Worm (Caenorhabditis elegans) whole organism, L4 larva: ENCODE results near the gene F55C12.4.
A peak's percentile ranks its signal among the peaks of the same experiment; 100 is the strongest.
"Not testable (repeated sequence)": the region's sequence is repeated elsewhere in the genome, so short reads cannot be mapped to it uniquely, and the experiment has no call there.

Source experiments
- D1046.2 ChIP-seq: fragments of 200-800 bp; sonication (Bioruptor generic); IDR thresholded peaks from 2 replicates; pipeline ENCODE4 v1.3.6; 2022; ENCODE audit warnings: missing genetic modification characterization, missing compliant biosample characterization
- F26F4.8 ChIP-seq: fragments of 200-800 bp; sonication (Bioruptor generic); conservative IDR thresholded peaks from 2 replicates; pipeline ENCODE4 v1.3.6; 2022; ENCODE audit warnings: missing genetic modification characterization, missing compliant biosample characterization
- F44E2.7 ChIP-seq: fragments of 200-800 bp; sonication (Bioruptor generic); IDR thresholded peaks from 2 replicates; pipeline ENCODE4 v2.1.2; 2022; ENCODE audit warnings: missing genetic modification characterization, missing compliant biosample characterization
- Y105C5A.15 ChIP-seq: fragments of 200-800 bp; sonication (Bioruptor generic); IDR thresholded peaks from 2 replicates; pipeline ENCODE4 v1.3.6; 2022; ENCODE audit warnings: missing genetic modification characterization, missing compliant biosample characterization
- Y48G9A.11 ChIP-seq: fragments of 200-800 bp; sonication (Bioruptor generic); IDR thresholded peaks from 2 replicates; pipeline ENCODE4 v1.3.6; 2022; ENCODE audit warnings: missing genetic modification reagents, missing genetic modification characterization, missing compliant biosample characterization
- Y75B8A.6 ChIP-seq: fragments of 200-800 bp; sonication (Bioruptor generic); IDR thresholded peaks from 2 replicates; pipeline ENCODE4 v1.3.6; 2022; ENCODE audit warnings: missing genetic modification reagents, missing genetic modification characterization, missing compliant biosample characterization
- aly-2 ChIP-seq: sonication (generic microtip); optimal IDR thresholded peaks from 2 replicates; lab custom pipeline; 2018; ENCODE audit warnings: missing biosample characterization, missing genetic modification characterization
- ama-1 ChIP-seq: fragments of 150-350 bp; optimal IDR thresholded peaks from 2 replicates; lab custom pipeline; 2014; ENCODE audit warnings: inconsistent platforms, mixed read lengths
- ceh-28 ChIP-seq: fragments of 150-350 bp; optimal IDR thresholded peaks from 2 replicates; lab custom pipeline; 2014; ENCODE audit warnings: missing biosample characterization, missing genetic modification reagents, missing genetic modification characterization
- ceh-44 ChIP-seq: fragments of 200-800 bp; sonication (Bioruptor generic); IDR thresholded peaks from 2 replicates; pipeline ENCODE4 v1.3.6; 2022; ENCODE audit warnings: missing genetic modification reagents, missing genetic modification characterization, missing compliant biosample characterization
- ceh-62 ChIP-seq: sonication (generic microtip); optimal IDR thresholded peaks from 2 replicates; lab custom pipeline; 2017; ENCODE audit warnings: missing biosample characterization, missing genetic modification characterization
- ceh-82 ChIP-seq: sonication (generic microtip); optimal IDR thresholded peaks from 2 replicates; lab custom pipeline; 2017; ENCODE audit warnings: missing biosample characterization, missing genetic modification characterization
- ctbp-1 ChIP-seq: fragments of 200-800 bp; sonication (Bioruptor generic); IDR thresholded peaks from 2 replicates; pipeline ENCODE4 v1.3.6; 2022; ENCODE audit warnings: missing genetic modification reagents, missing genetic modification characterization, missing compliant biosample characterization
- daf-12 ChIP-seq: fragments of 150-350 bp; optimal IDR thresholded peaks from 2 replicates; lab custom pipeline; 2014; ENCODE audit warnings: missing biosample characterization, missing genetic modification reagents, missing genetic modification characterization
- daf-16 ChIP-seq, 3 experiments: sonication (generic microtip); optimal IDR thresholded peaks; 2 replicates each; lab custom pipeline; 2016 to 2017; ENCODE audit warnings: missing genetic modification characterization in 3 of 3, missing genetic modification reagents in 3 of 3, mild to moderate bottlenecking in 2 of 3, missing compliant biosample characterization in 2 of 3, missing biosample characterization in 1 of 3, moderate library complexity in 1 of 3
- daf-19 ChIP-seq: fragments of 200-800 bp; sonication (Bioruptor generic); conservative IDR thresholded peaks from 2 replicates; pipeline ENCODE4 v1.3.6; 2022; ENCODE audit warnings: missing genetic modification characterization, missing compliant biosample characterization
- daf-8 ChIP-seq: fragments of 200-800 bp; sonication (Bioruptor generic); IDR thresholded peaks from 2 replicates; pipeline ENCODE4 v1.3.6; 2022; ENCODE audit warnings: missing genetic modification characterization, missing compliant biosample characterization
- dmd-6 ChIP-seq: fragments of 200-800 bp; sonication (Bioruptor generic); IDR thresholded peaks from 2 replicates; pipeline ENCODE4 v1.3.6; 2022; ENCODE audit warnings: missing genetic modification reagents, missing genetic modification characterization, missing compliant biosample characterization
- dmd-8 ChIP-seq: fragments of 200-800 bp; sonication (Bioruptor generic); IDR thresholded peaks from 2 replicates; pipeline ENCODE4 v1.3.6; 2022; ENCODE audit warnings: missing genetic modification characterization, missing compliant biosample characterization
- dmd-9 ChIP-seq: fragments of 200-800 bp; sonication (Bioruptor generic); IDR thresholded peaks from 2 replicates; pipeline ENCODE4 v1.3.6; 2022; ENCODE audit warnings: missing genetic modification reagents, missing genetic modification characterization, missing compliant biosample characterization
- dve-1 ChIP-seq: sonication (generic microtip); optimal IDR thresholded peaks from 2 replicates; lab custom pipeline; 2017; ENCODE audit warnings: antibody characterized with exemption, mild to moderate bottlenecking, missing genetic modification characterization, missing compliant biosample characterization; ENCODE audit not compliant: insufficient read depth
- egl-43 ChIP-seq: fragments of 200-800 bp; sonication (Bioruptor generic); IDR thresholded peaks from 2 replicates; pipeline ENCODE4 v1.3.6; 2022; ENCODE audit warnings: missing genetic modification reagents, missing genetic modification characterization, missing compliant biosample characterization
- hif-1 ChIP-seq, 2 experiments: sonication (generic microtip); optimal IDR thresholded peaks; 2 replicates each; lab custom pipeline; 2016 to 2017; ENCODE audit warnings: missing compliant biosample characterization in 2 of 2, missing genetic modification characterization in 2 of 2, missing genetic modification reagents in 2 of 2, missing genotype in 2 of 2, mild to moderate bottlenecking in 1 of 2
- hlh-11 ChIP-seq: fragments of 200-800 bp; sonication (Bioruptor generic); optimal IDR thresholded peaks from 2 replicates; lab custom pipeline; 2018; ENCODE audit warnings: mild to moderate bottlenecking, missing genetic modification characterization, missing compliant biosample characterization
- hlh-30 ChIP-seq: sonication (generic microtip); optimal IDR thresholded peaks from 2 replicates; lab custom pipeline; 2017; ENCODE audit warnings: antibody characterized with exemption, mild to moderate bottlenecking, missing genetic modification characterization, missing compliant biosample characterization; ENCODE audit not compliant: insufficient read depth
- hmg-1.1 ChIP-seq: fragments of 200-800 bp; sonication (Bioruptor generic); IDR thresholded peaks from 2 replicates; pipeline ENCODE4 v1.3.6; 2022; ENCODE audit warnings: missing genetic modification reagents, missing genetic modification characterization, missing compliant biosample characterization
- lim-7 ChIP-seq: fragments of 200-800 bp; sonication (Bioruptor generic); IDR thresholded peaks from 2 replicates; pipeline ENCODE4 v1.3.6; 2022; ENCODE audit warnings: missing genetic modification characterization, missing compliant biosample characterization
- lin-1 ChIP-seq: fragments of 200-800 bp; sonication (Bioruptor generic); IDR thresholded peaks from 2 replicates; pipeline ENCODE4 v1.3.6; 2022; ENCODE audit warnings: missing genetic modification reagents, missing genetic modification characterization, missing compliant biosample characterization
- lir-3 ChIP-seq: sonication (generic microtip); optimal IDR thresholded peaks from 2 replicates; lab custom pipeline; 2016; ENCODE audit warnings: mild to moderate bottlenecking, missing genetic modification characterization, missing compliant biosample characterization
- mdl-1 ChIP-seq, 2 experiments: fragments of 150-350 bp in 1 of 2; sonication (generic microtip) in 1 of 2; optimal IDR thresholded peaks; 2 replicates each; lab custom pipeline; 2014 to 2017; ENCODE audit warnings: missing biosample characterization in 2 of 2, missing genetic modification characterization in 2 of 2
- mdt-29 ChIP-seq: fragments of 200-800 bp; sonication (Bioruptor generic); IDR thresholded peaks from 2 replicates; pipeline ENCODE4 v1.3.6; 2022; ENCODE audit warnings: missing genetic modification reagents, missing genetic modification characterization, missing compliant biosample characterization
- mep-1 ChIP-seq: fragments of 150-350 bp; sonication (generic microtip); optimal IDR thresholded peaks from 3 replicates; lab custom pipeline; 2014; ENCODE audit warnings: missing biosample characterization, missing genetic modification characterization
- mxl-3 ChIP-seq: fragments of 200-800 bp; sonication (Bioruptor generic); optimal IDR thresholded peaks from 2 replicates; lab custom pipeline; 2018; ENCODE audit warnings: mild to moderate bottlenecking, missing genetic modification characterization, missing compliant biosample characterization
- nhr-28 ChIP-seq: fragments of 150-350 bp; optimal IDR thresholded peaks from 2 replicates; lab custom pipeline; 2014; ENCODE audit warnings: missing biosample characterization, missing genetic modification characterization
- nhr-48 ChIP-seq: sonication (generic microtip); optimal IDR thresholded peaks from 2 replicates; lab custom pipeline; 2016; ENCODE audit warnings: mild to moderate bottlenecking, missing genetic modification characterization, missing compliant biosample characterization
- set-16 ChIP-seq: fragments of 200-800 bp; sonication (Bioruptor generic); IDR thresholded peaks from 2 replicates; pipeline ENCODE4 v1.3.6; 2022; ENCODE audit warnings: missing genetic modification reagents, missing genetic modification characterization, missing compliant biosample characterization
- spr-1 ChIP-seq: sonication (generic microtip); optimal IDR thresholded peaks from 2 replicates; lab custom pipeline; 2016; ENCODE audit warnings: mild to moderate bottlenecking, missing genetic modification characterization, missing compliant biosample characterization
- tag-97 ChIP-seq: fragments of 200-800 bp; sonication (Bioruptor generic); IDR thresholded peaks from 2 replicates; pipeline ENCODE4 v1.3.6; 2022; ENCODE audit warnings: missing genetic modification characterization, missing compliant biosample characterization

The F55C12.4 gene

DNA sequence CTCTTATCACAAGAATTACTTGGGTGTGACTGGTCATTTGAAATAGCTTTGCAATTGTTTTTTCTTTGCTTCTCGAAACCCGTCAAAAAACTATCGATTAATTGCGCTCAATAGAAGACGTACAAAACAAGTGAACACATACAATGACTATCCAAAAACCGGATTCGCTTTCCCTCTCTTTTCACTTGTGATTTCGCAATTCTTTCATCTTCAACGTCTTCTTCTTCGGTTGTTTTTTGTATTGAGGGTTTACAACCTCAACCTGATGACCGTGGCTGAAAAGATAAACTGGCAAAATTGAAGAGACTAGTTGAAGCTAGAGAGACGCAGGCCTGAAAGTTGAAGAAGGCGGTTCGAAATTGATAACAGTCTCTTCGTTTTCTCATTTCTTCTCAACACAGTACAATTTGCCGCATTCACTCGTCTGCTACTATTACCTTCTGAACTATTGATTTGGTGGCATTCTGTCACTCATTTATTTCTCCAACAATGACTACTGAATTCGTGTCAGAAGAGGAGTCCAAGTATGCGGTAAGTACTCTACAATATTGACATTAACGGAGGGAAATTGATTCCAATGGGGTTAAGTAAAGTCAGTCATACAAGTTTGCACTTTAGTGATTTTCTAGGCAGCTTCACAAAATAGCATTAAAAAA is 27.9 kb upstream of the F55C12.4 start (continued):
- TF ChIP-seq dmd-6 (GFP tag; lab: Robert Waterston, UW) = peak; percentile 36; the same call in 1 of the 2 replicates
- TF ChIP-seq mxl-3 = peak; percentile 48
- no peak for TF ChIP-seq daf-19 (GFP tag; lab: Robert Waterston, UW)
- no peak for TF ChIP-seq daf-16 (GFP tag; optimal IDR thresholded peaks at IDR 0.05; lab: Kevin White, UChicago)
- peak; percentile 36 for TF ChIP-seq daf-16 (tag; optimal IDR thresholded peaks at IDR 0.05; lab: Kevin White, UChicago)
- peak; percentile 57 for TF ChIP-seq ama-1 (lab: Kevin White, UChicago)
- TF ChIP-seq mdt-29 (GFP tag; lab: Robert Waterston, UW) = no peak
- no peak for TF ChIP-seq Y75B8A.6 (GFP tag; lab: Robert Waterston, UW)
- TF ChIP-seq ceh-44 (GFP tag; lab: Robert Waterston, UW) = no peak

- TF ChIP-seq dmd-9 (GFP tag; lab: Robert Waterston, UW) (no peak), ceh-82 (tag; lab: Kevin White, UChicago) (no peak), nhr-48 (tag; lab: Kevin White, UChicago) (no peak), ceh-44 (GFP tag; lab: Robert Waterston, UW) (no peak), daf-12 (no peak)
Observed at ce11 chrII:5884252-5884651, 26.0 kb upstream of the F55C12.4 start, which contains the start of gene rfip-1. Gene rfip-1 (plus strand): TSS chrII:5884552.

DNA sequence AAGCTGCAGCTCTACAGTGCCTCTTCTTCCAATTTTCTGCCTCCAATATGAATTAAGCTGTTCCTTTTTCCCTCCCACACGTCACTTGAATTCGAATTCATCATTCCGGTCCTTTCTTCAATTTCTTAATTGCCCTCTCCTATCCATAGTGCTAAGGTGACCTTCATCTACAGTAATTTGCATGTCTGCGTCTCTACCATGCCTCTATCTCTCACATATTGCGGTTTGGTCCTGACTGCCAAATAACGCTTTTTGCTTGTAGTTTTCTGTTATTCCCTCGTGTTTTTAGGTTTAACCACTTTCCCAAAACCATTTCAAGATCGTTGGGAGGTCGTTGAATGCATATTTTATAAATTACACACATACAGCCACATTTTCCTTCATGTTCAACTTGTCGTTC is 22.5 kb upstream of the F55C12.4 start:
- TF ChIP-seq ctbp-1 = no peak
- no peak for TF ChIP-seq tag-97 (GFP tag; lab: Robert Waterston, UW)
- peak; percentile 30 for TF ChIP-seq nhr-28 (tag; lab: Kevin White, UChicago)
- TF ChIP-seq dmd-8 (GFP tag; lab: Robert Waterston, UW) = no peak
- TF ChIP-seq ceh-28 (tag; lab: Kevin White, UChicago) = no peak
- TF ChIP-seq hlh-30 (tag; lab: Kevin White, UChicago) = peak; percentile 24
- TF ChIP-seq lim-7 (GFP tag; lab: Robert Waterston, UW) = no peak
- TF ChIP-seq, all 104 proteins: peak for 2

- not testable (repeated sequence) for TF ChIP-seq dve-1 (tag; lab: Kevin White, UChicago); mxl-3; egl-43 (GFP tag; lab: Robert Waterston, UW)
Observed at ce11 chrII:5876511-5876910, 18.3 kb upstream of the F55C12.4 start, which contains the start of gene F55C12.2. Gene F55C12.2 (plus strand): TSS chrII:5876811.

- TF ChIP-seq daf-12 (no peak), Y48G9A.11 (no peak), hlh-11 (tag; lab: Kevin White, UChicago) (no peak), mep-1 (tag; lab: Kevin White, UChicago) (no peak), daf-16 (GFP tag; optimal IDR thresholded peaks at IDR 0.05; lab: Kevin White, UChicago) (no peak), daf-16 (tag; optimal IDR thresholded peaks at IDR 0.05; lab: Kevin White, UChicago) (peak; percentile 52), ceh-62 (tag; lab: Kevin White, UChicago) (no peak), Y105C5A.15 (no peak), dmd-8 (GFP tag; lab: Robert Waterston, UW) (no peak)
Observed at ce11 chrII:5876053-5876452, 17.8 kb upstream of the F55C12.4 start, which contains the start of gene F55C12.6. Gene F55C12.6 (minus strand): TSS chrII:5876153.

ce11 chrII:5874130-5874529 is 15.9 kb upstream of the F55C12.4 start:
- TF ChIP-seq daf-8 (GFP tag; lab: Robert Waterston, UW) (no peak), lim-7 (GFP tag; lab: Robert Waterston, UW) (no peak), F44E2.7 (no peak), D1046.2 (no peak), ceh-28 (tag; lab: Kevin White, UChicago) (no peak), hif-1 (tag; optimal IDR thresholded peaks at IDR 0.05; lab: Kevin White, UChicago) (no peak), lin-1 (GFP tag; lab: Robert Waterston, UW) (no peak), dve-1 (tag; lab: Kevin White, UChicago) (peak; percentile 54), mdl-1 (tag; optimal IDR thresholded peaks at IDR 0.05; lab: Kevin White, UChicago) (peak in 1 of 2 experiments; percentile 28), Y48G9A.11 (no peak), Y105C5A.15 (no peak), dmd-6 (GFP tag; lab: Robert Waterston, UW) (no peak), hmg-1.1 (GFP tag; lab: Robert Waterston, UW) (no peak), hlh-30 (tag; lab: Kevin White, UChicago) (peak; percentile 88), set-16 (GFP tag; lab: Robert Waterston, UW) (no peak), F26F4.8 (GFP tag; lab: Robert Waterston, UW) (no peak), spr-1 (tag; lab: Kevin White, UChicago) (no peak), lir-3 (tag; lab: Kevin White, UChicago) (no peak), aly-2 (tag; lab: Kevin White, UChicago) (no peak)
